Fruit fly (Drosophila melanogaster) whole organism, embryonic: ENCODE results near the gene CG15629.

ENCODE experiments used
- Aef1 ChIP-seq: fragments of 200-800 bp; sonication (Bioruptor generic); IDR thresholded peaks from 3 replicates; pipeline ENCODE4 v1.3.6; 2022; ENCODE audit warnings: missing biosample characterization, missing genetic modification characterization
- Antp ChIP-seq: fragments of 200-800 bp; sonication (Bioruptor generic); optimal IDR thresholded peaks from 3 replicates; lab custom pipeline; 2016; ENCODE audit warnings: missing biosample characterization, missing genetic modification characterization
- B-H1 ChIP-seq: fragments of 200-800 bp; sonication (Bioruptor generic); IDR thresholded peaks from 3 replicates; pipeline ENCODE4 v1.3.6; 2022; ENCODE audit warnings: missing biosample characterization, missing genetic modification characterization
- CG10267 ChIP-seq: fragments of 200-800 bp; sonication (Bioruptor generic); optimal IDR thresholded peaks from 2 replicates; lab custom pipeline; 2018; ENCODE audit warnings: missing biosample characterization, mild to moderate bottlenecking, missing genetic modification characterization, moderate library complexity
- CG10959 ChIP-seq: fragments of 200-800 bp; sonication (Bioruptor generic); IDR thresholded peaks from 2 replicates; pipeline ENCODE4 v1.3.6; 2022; ENCODE audit warnings: missing biosample characterization, missing genetic modification characterization
- CG12236 ChIP-seq: fragments of 200-800 bp; sonication (Bioruptor generic); optimal IDR thresholded peaks from 2 replicates; lab custom pipeline; 2016; ENCODE audit warnings: missing biosample characterization, missing genetic modification characterization
- CG17359 ChIP-seq: fragments of 200-800 bp; sonication (Bioruptor generic); optimal IDR thresholded peaks from 3 replicates; lab custom pipeline; 2018; ENCODE audit warnings: missing biosample characterization, mild to moderate bottlenecking, missing genetic modification characterization, moderate library complexity
- CG17568 ChIP-seq: fragments of 200-800 bp; sonication (Bioruptor generic); optimal IDR thresholded peaks from 2 replicates; lab custom pipeline; 2018; ENCODE audit warnings: missing biosample characterization, mild to moderate bottlenecking, missing genetic modification characterization, moderate library complexity
- CG17829 ChIP-seq: fragments of 200-800 bp; optimal IDR thresholded peaks from 2 replicates; lab custom pipeline; 2019; ENCODE audit warnings: missing biosample characterization, mild to moderate bottlenecking, missing genetic modification characterization, moderate library complexity
- CG18619 ChIP-seq: fragments of 200-800 bp; sonication (Bioruptor generic); optimal IDR thresholded peaks from 3 replicates; lab custom pipeline; 2017; ENCODE audit warnings: missing biosample characterization, mild to moderate bottlenecking, missing genetic modification characterization
- CG2712 ChIP-seq: fragments of 200-800 bp; optimal IDR thresholded peaks from 3 replicates; lab custom pipeline; 2019; ENCODE audit warnings: missing biosample characterization, mild to moderate bottlenecking, missing genetic modification characterization, moderate library complexity
- CG3163 ChIP-seq: fragments of 200-800 bp; sonication (Bioruptor generic); optimal IDR thresholded peaks from 3 replicates; lab custom pipeline; 2016; ENCODE audit warnings: missing biosample characterization, missing genetic modification characterization
- CG3281 ChIP-seq: fragments of 200-800 bp; sonication (Bioruptor generic); optimal IDR thresholded peaks from 3 replicates; lab custom pipeline; 2017; ENCODE audit warnings: missing biosample characterization, mild to moderate bottlenecking, missing genetic modification characterization
- CG34376 ChIP-seq: fragments of 200-800 bp; sonication (Bioruptor generic); optimal IDR thresholded peaks from 2 replicates; lab custom pipeline; 2018; ENCODE audit warnings: missing biosample characterization, mild to moderate bottlenecking, missing genetic modification characterization
- CG43689 ChIP-seq: fragments of 200-800 bp; sonication (Bioruptor generic); IDR thresholded peaks from 2 replicates; pipeline ENCODE4 v1.3.6; 2022; ENCODE audit warnings: missing biosample characterization, missing genetic modification characterization
- CG7928 ChIP-seq: fragments of 200-800 bp; sonication (Bioruptor generic); optimal IDR thresholded peaks from 2 replicates; lab custom pipeline; 2017; ENCODE audit warnings: missing biosample characterization, mild to moderate bottlenecking, missing genetic modification characterization
- CG8944 ChIP-seq: fragments of 200-800 bp; sonication (Bioruptor generic); optimal IDR thresholded peaks from 3 replicates; lab custom pipeline; 2016; ENCODE audit warnings: missing biosample characterization, missing genetic modification characterization
- CG9215 ChIP-seq: fragments of 200-800 bp; sonication (Bioruptor generic); IDR thresholded peaks from 2 replicates; pipeline ENCODE4 v1.3.6; 2022; ENCODE audit warnings: missing biosample characterization, missing genetic modification characterization
- CG9437 ChIP-seq: fragments of 200-800 bp; sonication (Bioruptor generic); optimal IDR thresholded peaks from 2 replicates; lab custom pipeline; 2018; ENCODE audit warnings: missing biosample characterization, mild to moderate bottlenecking, missing genetic modification characterization
- CG9817 ChIP-seq: fragments of 200-800 bp; sonication (Bioruptor generic); optimal IDR thresholded peaks from 2 replicates; lab custom pipeline; 2018; ENCODE audit warnings: missing biosample characterization, mild to moderate bottlenecking, missing genetic modification characterization, moderate library complexity
- Dfd ChIP-seq, 2 experiments: fragments of >200 bp; optimal IDR thresholded peaks; 2 replicates each; lab custom pipeline; 2017; ENCODE audit warnings: missing biosample characterization in 2 of 2, missing genetic modification characterization in 2 of 2
- Dip2 ChIP-seq: fragments of 200-800 bp; sonication (Bioruptor generic); IDR thresholded peaks from 2 replicates; pipeline ENCODE4 v1.3.6; 2022; ENCODE audit warnings: missing biosample characterization, missing genetic modification characterization
- Eip74EF ChIP-seq, 2 experiments: fragments of 200-800 bp in 1 of 2; fragments of >200 bp in 1 of 2; sonication (Bioruptor generic) in 1 of 2; optimal IDR thresholded peaks; 2 replicates each; lab custom pipeline; 2017 to 2019; ENCODE audit warnings: missing biosample characterization in 2 of 2, missing genetic modification characterization in 2 of 2, mild to moderate bottlenecking in 1 of 2, moderate library complexity in 1 of 2
- Ets65A ChIP-seq: fragments of 200-800 bp; sonication (Bioruptor generic); peaks from one replicate; lab custom pipeline; 2016; ENCODE audit warnings: missing biosample characterization, missing genetic modification characterization
- Gug ChIP-seq: fragments of 200-800 bp; sonication (Bioruptor generic); IDR thresholded peaks from 4 replicates; pipeline ENCODE4 v1.3.6; 2022; ENCODE audit warnings: missing biosample characterization, missing genetic modification characterization
- Hr78 ChIP-seq, 2 experiments: fragments of 200-800 bp in 1 of 2; fragments of >200 bp in 1 of 2; sonication (Bioruptor generic) in 1 of 2; optimal IDR thresholded peaks; 2 replicates each; lab custom pipeline; 2017 to 2019; ENCODE audit warnings: missing biosample characterization in 2 of 2, missing genetic modification characterization in 2 of 2, mild to moderate bottlenecking in 1 of 2, moderate library complexity in 1 of 2
- Kr ChIP-seq: fragments of 200-800 bp; sonication (Bioruptor generic); optimal IDR thresholded peaks from 2 replicates; lab custom pipeline; 2017; ENCODE audit warnings: missing biosample characterization, mild to moderate bottlenecking, missing genetic modification characterization
- Neu2 ChIP-seq: fragments of 200-800 bp; sonication (Bioruptor generic); optimal IDR thresholded peaks from 3 replicates; lab custom pipeline; 2016; ENCODE audit warnings: missing biosample characterization, missing genetic modification characterization, borderline replicate concordance
- ab ChIP-seq: fragments of 200-800 bp; sonication (Bioruptor generic); optimal IDR thresholded peaks from 2 replicates; lab custom pipeline; 2016; ENCODE audit warnings: missing biosample characterization, missing genetic modification characterization
- al ChIP-seq: fragments of 200-800 bp; sonication (Bioruptor generic); IDR thresholded peaks from 2 replicates; pipeline ENCODE4 v1.3.6; 2022; ENCODE audit warnings: missing biosample characterization, missing genetic modification characterization
- cato ChIP-seq: fragments of 200-800 bp; sonication (Bioruptor generic); optimal IDR thresholded peaks from 2 replicates; lab custom pipeline; 2016; ENCODE audit warnings: missing biosample characterization, missing genetic modification characterization, borderline replicate concordance
- caup ChIP-seq: fragments of 200-800 bp; sonication (Bioruptor generic); optimal IDR thresholded peaks from 3 replicates; lab custom pipeline; 2017; ENCODE audit warnings: missing biosample characterization, mild to moderate bottlenecking, missing genetic modification characterization, moderate library complexity; ENCODE audit not compliant: severe bottlenecking
- cg ChIP-seq: fragments of 200-800 bp; sonication (Bioruptor generic); optimal IDR thresholded peaks from 3 replicates; lab custom pipeline; 2019; ENCODE audit warnings: missing biosample characterization, mild to moderate bottlenecking, missing genetic modification characterization, moderate library complexity
- chinmo ChIP-seq: fragments of 200-800 bp; sonication (Bioruptor generic); IDR thresholded peaks from 4 replicates; pipeline ENCODE4 v1.3.6; 2022; ENCODE audit warnings: missing biosample characterization, missing genetic modification characterization; ENCODE audit not compliant: partially characterized antibody
- emc ChIP-seq: fragments of 200-800 bp; sonication (Bioruptor generic); optimal IDR thresholded peaks from 2 replicates; lab custom pipeline; 2016; ENCODE audit warnings: missing biosample characterization, missing genetic modification characterization
- ewg ChIP-seq: fragments of 200-800 bp; sonication (Bioruptor generic); optimal IDR thresholded peaks from 3 replicates; lab custom pipeline; 2017; ENCODE audit warnings: mild to moderate bottlenecking, missing biosample characterization, missing genetic modification reagents, missing genetic modification characterization
- fd64A ChIP-seq: fragments of 200-800 bp; sonication (Bioruptor generic); optimal IDR thresholded peaks from 3 replicates; lab custom pipeline; 2018; ENCODE audit warnings: missing biosample characterization, mild to moderate bottlenecking, missing genetic modification characterization
- gsb ChIP-seq: fragments of 200-800 bp; sonication (Bioruptor generic); IDR thresholded peaks from 2 replicates; pipeline ENCODE4 v1.3.6; 2022; ENCODE audit warnings: missing biosample characterization, missing genetic modification characterization
- hbn ChIP-seq: fragments of 200-800 bp; sonication (Bioruptor generic); IDR thresholded peaks from 2 replicates; pipeline ENCODE4 v1.3.6; 2022; ENCODE audit warnings: missing biosample characterization, missing genetic modification characterization; ENCODE audit not compliant: partially characterized antibody
- insv ChIP-seq, 2 experiments: fragments of 200-800 bp; sonication (Bioruptor generic); optimal IDR thresholded peaks; 3 replicates each; lab custom pipeline; 2016 to 2018; ENCODE audit warnings: missing biosample characterization in 2 of 2, missing genetic modification characterization in 2 of 2
- mirr ChIP-seq: fragments of 200-800 bp; sonication (Bioruptor generic); optimal IDR thresholded peaks from 3 replicates; lab custom pipeline; 2018; ENCODE audit warnings: missing biosample characterization, mild to moderate bottlenecking, missing genetic modification characterization
- peb ChIP-seq: fragments of 200-800 bp; sonication (Bioruptor generic); IDR thresholded peaks from 2 replicates; pipeline ENCODE4 v1.3.6; 2022; ENCODE audit warnings: missing biosample characterization, missing genetic modification characterization
- pfk ChIP-seq: fragments of 200-800 bp; sonication (Bioruptor generic); optimal IDR thresholded peaks from 2 replicates; lab custom pipeline; 2018; ENCODE audit warnings: missing biosample characterization, mild to moderate bottlenecking, missing genetic modification characterization, moderate library complexity
- sob ChIP-seq: fragments of 200-800 bp; sonication (Bioruptor generic); IDR thresholded peaks from 2 replicates; pipeline ENCODE4 v1.3.6; 2022; ENCODE audit warnings: missing biosample characterization, missing genetic modification characterization
- stc ChIP-seq: fragments of 200-800 bp; sonication (Bioruptor generic); IDR thresholded peaks from 2 replicates; pipeline ENCODE4 v1.3.6; 2022; ENCODE audit warnings: missing biosample characterization, missing genetic modification characterization
- tio ChIP-seq: fragments of 200-800 bp; sonication (Bioruptor generic); optimal IDR thresholded peaks from 2 replicates; lab custom pipeline; 2017; ENCODE audit warnings: missing biosample characterization, missing genetic modification characterization, inconsistent platforms
- tna ChIP-seq: fragments of 200-800 bp; sonication (Bioruptor generic); IDR thresholded peaks from 2 replicates; pipeline ENCODE4 v1.3.6; 2022; ENCODE audit warnings: missing biosample characterization, missing genetic modification characterization; ENCODE audit not compliant: partially characterized antibody
- vvl ChIP-seq: fragments of 200-800 bp; sonication (Bioruptor generic); IDR thresholded peaks from 2 replicates; pipeline ENCODE4 v1.3.6; 2022; ENCODE audit warnings: missing biosample characterization, missing genetic modification characterization
- wdn ChIP-seq: fragments of 200-800 bp; sonication (Bioruptor generic); IDR thresholded peaks from 2 replicates; pipeline ENCODE4 v1.3.6; 2022; ENCODE audit warnings: missing biosample characterization, missing genetic modification characterization
- zen ChIP-seq: fragments of 200-800 bp; sonication (Bioruptor generic); optimal IDR thresholded peaks from 3 replicates; lab custom pipeline; 2018; ENCODE audit warnings: missing biosample characterization, mild to moderate bottlenecking, missing genetic modification characterization, moderate library complexity

The CG15629 gene

dm6 chr2L:4811491-4812058 is 1.2 kb upstream of the CG15629 start (continued):
- TF ChIP-seq CG3281 (GFP tag; lab: Kevin White, UChicago) (no peak), Dip2 (GFP tag; lab: Robert Waterston, UW) (no peak), sob (no peak; the same call in 1 of the 2 replicates), zen (tag; lab: Kevin White, UChicago) (no peak), Aef1 (GFP tag; lab: Robert Waterston, UW) (no peak), CG34376 (peak; percentile 95), Ets65A (GFP tag; lab: Kevin White, UChicago) (no peak), Eip74EF (GFP tag; optimal IDR thresholded peaks at IDR 0.05; lab: Kevin White, UChicago) (no peak), CG2712 (tag; lab: Kevin White, UChicago) (peak; percentile 30), mirr (GFP tag; lab: Kevin White, UChicago) (peak; percentile 72), chinmo (GFP tag; lab: Robert Waterston, UW) (peak; percentile 100), CG9817 (no peak), al (GFP tag; lab: Robert Waterston, UW) (no peak), Hr78 (GFP tag; optimal IDR thresholded peaks at IDR 0.05; lab: Kevin White, UChicago) (peak in 1 of 2 experiments; percentile 52), B-H1 (GFP tag; lab: Robert Waterston, UW) (no peak), peb (GFP tag; lab: Robert Waterston, UW) (no peak), CG3163 (GFP tag; lab: Kevin White, UChicago) (no peak), Neu2 (peak; percentile 69), Kr (no peak), ab (GFP tag; lab: Kevin White, UChicago) (no peak), Antp (GFP tag; lab: Kevin White, UChicago) (no peak), CG17568 (GFP tag; lab: Kevin White, UChicago) (no peak), CG7928 (GFP tag; lab: Kevin White, UChicago) (no peak), pfk (GFP tag; lab: Kevin White, UChicago) (peak; percentile 46), CG9215 (GFP tag; lab: Robert Waterston, UW) (no peak), wdn (GFP tag; lab: Robert Waterston, UW) (no peak), vvl (GFP tag; lab: Robert Waterston, UW) (peak; percentile 28; the same call in 1 of the 2 replicates), emc (GFP tag; lab: Kevin White, UChicago) (no peak), CG10267 (tag; lab: Kevin White, UChicago) (no peak), CG17829 (tag; lab: Kevin White, UChicago) (no peak), cato (no peak), gsb (GFP tag; lab: Robert Waterston, UW) (no peak), CG8944 (no peak), tio (GFP tag; lab: Kevin White, UChicago) (no peak), CG12236 (GFP tag; lab: Kevin White, UChicago) (no peak), tna (GFP tag; lab: Robert Waterston, UW) (peak; percentile 69; the same call in 1 of the 2 replicates), caup (GFP tag; lab: Kevin White, UChicago) (no peak), CG43689 (GFP tag; lab: Robert Waterston, UW) (no peak), insv (GFP tag; optimal IDR thresholded peaks at IDR 0.05; lab: Kevin White, UChicago) (no peak), ewg (GFP tag; lab: Kevin White, UChicago) (no peak), Dfd (GFP tag; optimal IDR thresholded peaks at IDR 0.05; lab: Kevin White, UChicago) (peak in 1 of 2 experiments; percentile 33), fd64A (peak; percentile 41), CG9437 (GFP tag; lab: Kevin White, UChicago) (no peak), cg (GFP tag; lab: Kevin White, UChicago) (peak; percentile 100), hbn (GFP tag; lab: Robert Waterston, UW) (peak; percentile 69), CG18619 (GFP tag; lab: Kevin White, UChicago) (no peak), stc (no peak), CG10959 (GFP tag; lab: Robert Waterston, UW) (no peak), Gug (GFP tag; lab: Robert Waterston, UW) (no peak), CG17359 (tag; lab: Kevin White, UChicago) (peak; percentile 26)
